Worm (Caenorhabditis elegans) whole organism, early embryonic: ENCODE results near the gene C56E6.2.

ENCODE experiments used
- aly-1 ChIP-seq: sonication (generic microtip); optimal IDR thresholded peaks from 2 replicates; lab custom pipeline; 2016; ENCODE audit warnings: missing genetic modification characterization, missing compliant biosample characterization
- ama-1 ChIP-seq: fragments of 150-350 bp; optimal IDR thresholded peaks from 2 replicates; lab custom pipeline; 2014
- ceh-13 ChIP-seq: fragments of 200-800 bp; sonication (Bioruptor generic); optimal IDR thresholded peaks from 2 replicates; lab custom pipeline; 2018; ENCODE audit warnings: mild to moderate bottlenecking, missing genetic modification characterization, missing compliant biosample characterization
- ceh-36 ChIP-seq: sonication (generic microtip); optimal IDR thresholded peaks from 2 replicates; lab custom pipeline; 2016; ENCODE audit warnings: missing genetic modification characterization, inconsistent platforms, missing compliant biosample characterization
- ets-7 ChIP-seq: sonication (generic microtip); optimal IDR thresholded peaks from 2 replicates; lab custom pipeline; 2016; ENCODE audit warnings: missing genotype, missing genetic modification characterization, missing compliant biosample characterization
- flt-1 ChIP-seq: fragments of 200-800 bp; sonication (Bioruptor generic); IDR thresholded peaks from 2 replicates; pipeline ENCODE4 v1.3.6; 2022; ENCODE audit warnings: missing genetic modification characterization, missing compliant biosample characterization
- hmg-4 ChIP-seq: fragments of 200-800 bp; sonication (Bioruptor generic); optimal IDR thresholded peaks from 2 replicates; lab custom pipeline; 2018; ENCODE audit warnings: mild to moderate bottlenecking, missing genetic modification characterization, missing compliant biosample characterization
- hnd-1 ChIP-seq: sonication (generic microtip); optimal IDR thresholded peaks from 2 replicates; lab custom pipeline; 2016; ENCODE audit warnings: missing genetic modification characterization, missing compliant biosample characterization
- sea-1 ChIP-seq: fragments of 200-800 bp; sonication (Bioruptor generic); conservative IDR thresholded peaks from 2 replicates; pipeline ENCODE4 v1.3.6; 2022; ENCODE audit warnings: missing genetic modification characterization, missing compliant biosample characterization
- tbx-11 ChIP-seq: fragments of 200-800 bp; sonication (Bioruptor generic); IDR thresholded peaks from 2 replicates; pipeline ENCODE4 v1.3.6; 2022; ENCODE audit warnings: missing genetic modification characterization, missing compliant biosample characterization
- tbx-37 ChIP-seq: fragments of 200-800 bp; sonication (Bioruptor generic); conservative IDR thresholded peaks from 2 replicates; pipeline ENCODE4 v1.3.6; 2022; ENCODE audit warnings: missing genetic modification reagents, missing genetic modification characterization, missing compliant biosample characterization

- TF ChIP-seq aly-1 (no peak), ceh-36 (tag; lab: Kevin White, UChicago) (no peak), ets-7 (tag; lab: Kevin White, UChicago) (no peak), tbx-11 (GFP tag; lab: Robert Waterston, UW) (no peak), ama-1 (lab: Kevin White, UChicago) (no peak), sea-1 (no peak), flt-1 (GFP tag; lab: Robert Waterston, UW) (no peak), ceh-13 (GFP tag; lab: Kevin White, UChicago) (no peak), tbx-37 (GFP tag; lab: Robert Waterston, UW) (no peak), hmg-4 (GFP tag; lab: Kevin White, UChicago) (no peak), hnd-1 (tag; lab: Kevin White, UChicago) (no peak)
Observed at ce11 chrII:6524501-6524977, at the start of gene C56E6.2.
